Fruit fly (Drosophila melanogaster): ENCODE data around the gene Nmdmc.

The Nmdmc gene

DNA sequence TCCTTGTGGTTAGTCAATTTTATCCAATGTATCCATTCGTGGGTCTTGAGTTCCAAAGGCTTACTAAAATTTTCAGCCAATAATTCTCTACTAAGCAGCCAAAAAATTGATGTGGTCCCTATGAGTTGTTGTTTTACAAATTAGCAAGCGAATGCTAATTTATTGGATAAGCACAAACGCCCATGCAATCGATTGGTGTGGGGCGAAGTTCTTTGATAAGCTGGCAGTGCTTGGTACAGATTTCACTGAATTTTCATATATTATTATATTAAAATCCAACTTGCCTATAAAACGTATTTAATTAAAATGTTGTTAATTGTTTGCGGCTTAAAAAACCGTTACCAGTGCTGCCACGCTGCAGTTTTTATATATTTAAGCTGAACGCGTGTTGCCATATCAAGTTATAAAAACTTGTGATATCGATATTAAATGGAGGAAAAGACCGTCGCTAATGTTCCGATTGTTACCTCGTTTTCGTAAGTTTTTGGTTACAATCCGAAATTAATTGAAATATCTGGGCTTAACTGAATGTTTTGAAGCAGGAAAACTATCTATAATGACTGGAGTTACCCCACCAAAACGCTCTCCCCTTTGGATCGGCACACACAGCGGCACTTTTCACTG is 46.6 kb downstream of the Nmdmc start, which contains the start of the genes CG31100 and CG11980:
TSS of gene CG31100 (minus strand) at position 51 of the 624 bp plus-strand sequence.
TSS of gene CG11980 (plus strand) at position 418 of the 624 bp plus-strand sequence.
- peak; percentile 73 for TF ChIP-seq CG4617 (GFP tag; optimal IDR thresholded peaks at IDR 0.05; ENCODE audit: borderline replicate concordance)
- TF ChIP-seq GATAe (GFP tag; conservative IDR thresholded peaks at IDR 0.05), result no peak
- TF ChIP-seq Xbp1 (GFP tag; optimal IDR thresholded peaks at IDR 0.05), result no peak
- peak; percentile 61 for TF ChIP-seq CG42726 (GFP tag; IDR thresholded peaks at IDR 0.05; ENCODE audit: partially characterized antibody)
- TF ChIP-seq fd96Cb (tag; optimal IDR thresholded peaks at IDR 0.05), result no peak
- no peak for TF ChIP-seq Adf1 (GFP tag; IDR thresholded peaks at IDR 0.05)
- peak; percentile 75 for TF ChIP-seq bbx (GFP tag; IDR thresholded peaks at IDR 0.05; ENCODE audit: partially characterized antibody)
- TF ChIP-seq mam (GFP tag; optimal IDR thresholded peaks at IDR 0.05), result no peak
- TF ChIP-seq CG1024 (GFP tag; IDR thresholded peaks at IDR 0.05), result no peak
- no peak for TF ChIP-seq grn (GFP tag; optimal IDR thresholded peaks at IDR 0.05)
- no peak for TF ChIP-seq pros (GFP tag; optimal IDR thresholded peaks at IDR 0.05)
- no peak for TF ChIP-seq dati (GFP tag; IDR thresholded peaks at IDR 0.05)
- TF ChIP-seq Nf-YB (GFP tag; optimal IDR thresholded peaks at IDR 0.05), result no peak
- no peak for TF ChIP-seq run (tag; optimal IDR thresholded peaks at IDR 0.05)
- no peak for TF ChIP-seq CG18764 (GFP tag; optimal IDR thresholded peaks at IDR 0.05)
- no peak for TF ChIP-seq CG4328 (GFP tag; optimal IDR thresholded peaks at IDR 0.05)
- no peak for TF ChIP-seq CG8290 (GFP tag; optimal IDR thresholded peaks at IDR 0.05)
- TF ChIP-seq CG8290 (tag; optimal IDR thresholded peaks at IDR 0.05), result no peak
- TF ChIP-seq Dfd (GFP tag; optimal IDR thresholded peaks at IDR 0.05), result no peak
- TF ChIP-seq CG16779 (GFP tag; IDR thresholded peaks at IDR 0.05), result no peak
- TF ChIP-seq Lim3 (GFP tag; IDR thresholded peaks at IDR 0.05), result no peak
- TF ChIP-seq dm (GFP tag; optimal IDR thresholded peaks at IDR 0.05), result peak; percentile 78
- TF ChIP-seq CG31365 (tag; optimal IDR thresholded peaks at IDR 0.05), result no peak
- peak; percentile 45; the same call in 1 of the 2 replicates for TF ChIP-seq CG2129 (GFP tag; IDR thresholded peaks at IDR 0.05; ENCODE audit: partially characterized antibody)
- TF ChIP-seq CG5953 (GFP tag; IDR thresholded peaks at IDR 0.05), result no peak
- no peak for TF ChIP-seq CG8359 (GFP tag; optimal IDR thresholded peaks at IDR 0.05; ENCODE audit: borderline replicate concordance)
- TF ChIP-seq Deaf1 (tag; optimal IDR thresholded peaks at IDR 0.05), result no peak
- no peak for TF ChIP-seq CG3838 (GFP tag; optimal IDR thresholded peaks at IDR 0.05)
- no peak for TF ChIP-seq Fer3 (tag; optimal IDR thresholded peaks at IDR 0.05)
- TF ChIP-seq CoRest (tag; optimal IDR thresholded peaks at IDR 0.05), result peak; percentile 53
- peak; percentile 13 for TF ChIP-seq Sin3A (optimal IDR thresholded peaks at IDR 0.05)
- TF ChIP-seq D (optimal IDR thresholded peaks at IDR 0.05), result no peak
- no peak for TF ChIP-seq D (GFP tag; optimal IDR thresholded peaks at IDR 0.05)
- no peak for TF ChIP-seq CG4282 (GFP tag; optimal IDR thresholded peaks at IDR 0.05)
- no peak for TF ChIP-seq CG8089 (GFP tag; optimal IDR thresholded peaks at IDR 0.05)
- TF ChIP-seq inv (GFP tag; IDR thresholded peaks at IDR 0.05; ENCODE audit: partially characterized antibody), result peak; percentile 60; the same call in 1 of the 2 replicates
- no peak for TF ChIP-seq CG17385 (GFP tag; optimal IDR thresholded peaks at IDR 0.05)
- peak; percentile 74 for TF ChIP-seq Scr (GFP tag; IDR thresholded peaks at IDR 0.05; ENCODE audit: partially characterized antibody)
- no peak for TF ChIP-seq gt (GFP tag; IDR thresholded peaks at IDR 0.05)
- TF ChIP-seq CkIIα-i1 (GFP tag; IDR thresholded peaks at IDR 0.05), result no peak
- TF ChIP-seq emc (GFP tag; optimal IDR thresholded peaks at IDR 0.05), result no peak
- no peak for TF ChIP-seq hth (optimal IDR thresholded peaks at IDR 0.05)
- no peak for TF ChIP-seq shn (GFP tag; optimal IDR thresholded peaks at IDR 0.05)
- peak; percentile 73 for TF ChIP-seq hbn (GFP tag; IDR thresholded peaks at IDR 0.05; ENCODE audit: partially characterized antibody)
- TF ChIP-seq Awh (GFP tag; IDR thresholded peaks at IDR 0.05), result no peak
- no peak for TF ChIP-seq prd (optimal IDR thresholded peaks at IDR 0.05)
- no peak for TF ChIP-seq prd (GFP tag; IDR thresholded peaks at IDR 0.05)
- no peak for TF ChIP-seq CG7556 (GFP tag; optimal IDR thresholded peaks at IDR 0.05)
- no peak for TF ChIP-seq Ada2b (GFP tag; IDR thresholded peaks at IDR 0.05)
- no peak for TF ChIP-seq Nf-YC (tag; optimal IDR thresholded peaks at IDR 0.05)
- TF ChIP-seq dpn (GFP tag; optimal IDR thresholded peaks at IDR 0.05), result no peak
- no peak for TF ChIP-seq CG10366 (GFP tag; IDR thresholded peaks at IDR 0.05)

Data from whole organism, embryonic.